Worm (Caenorhabditis elegans) whole organism, midembryonic: ENCODE data around the gene srg-30.

Experiments used
- T22C8.4 ChIP-seq: fragments of 200-800 bp; sonication (Bioruptor generic); IDR thresholded peaks from 2 replicates; pipeline ENCODE4 v1.3.6; 2022; ENCODE audit warnings: missing genetic modification characterization, missing compliant biosample characterization
- cog-1 ChIP-seq: sonication (generic microtip); optimal IDR thresholded peaks from 2 replicates; lab custom pipeline; 2016; ENCODE audit warnings: missing genetic modification characterization, missing compliant biosample characterization
- flt-1 ChIP-seq: fragments of 200-800 bp; sonication (Bioruptor generic); IDR thresholded peaks from 2 replicates; pipeline ENCODE4 v1.3.6; 2022; ENCODE audit warnings: missing genetic modification characterization, missing compliant biosample characterization
- klf-2 ChIP-seq: fragments of 200-800 bp; sonication (Bioruptor generic); conservative IDR thresholded peaks from 2 replicates; pipeline ENCODE4 v1.3.6; 2022; ENCODE audit warnings: missing genetic modification reagents, missing genetic modification characterization, missing compliant biosample characterization
- med-1 ChIP-seq: sonication (generic microtip); optimal IDR thresholded peaks from 2 replicates; lab custom pipeline; 2017; ENCODE audit warnings: missing genetic modification characterization, mild to moderate bottlenecking, missing compliant biosample characterization, antibody characterized with exemption, missing genetic modification reagents; ENCODE audit not compliant: insufficient read depth
- ref-1 ChIP-seq: fragments of 200-800 bp; sonication (Bioruptor generic); conservative IDR thresholded peaks from 2 replicates; pipeline ENCODE4 v1.3.6; 2022; ENCODE audit warnings: missing genetic modification reagents, missing genetic modification characterization, missing compliant biosample characterization
- tab-1 ChIP-seq: fragments of 200-800 bp; sonication (Bioruptor generic); IDR thresholded peaks from 2 replicates; pipeline ENCODE4 v1.3.6; 2022; ENCODE audit warnings: missing genetic modification characterization, missing compliant biosample characterization

DNA sequence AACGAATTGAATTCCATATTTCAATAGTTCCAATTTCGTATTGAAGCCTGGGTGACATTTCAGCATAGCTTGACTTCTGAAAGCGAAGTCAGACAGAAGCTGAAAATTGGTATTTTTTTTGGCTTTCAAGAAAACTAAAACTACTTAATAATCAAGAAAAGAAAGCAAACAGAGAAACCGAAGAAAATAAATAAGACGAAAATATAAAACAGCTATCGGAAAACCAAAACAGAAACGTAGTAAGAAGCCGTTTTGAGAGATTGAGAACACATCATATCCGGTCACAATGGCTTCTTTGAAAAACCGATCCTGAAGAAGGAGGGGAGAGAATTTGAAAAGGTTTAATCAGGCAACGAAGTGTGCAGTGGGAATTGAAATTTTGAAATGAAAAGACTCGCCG is at the start of gene srg-30:
- TF ChIP-seq flt-1 (GFP tag; lab: Robert Waterston, UW) (no peak), med-1 (no peak), T22C8.4 (GFP tag; lab: Robert Waterston, UW) (no peak), ref-1 (GFP tag; lab: Robert Waterston, UW) (no peak), klf-2 (GFP tag; lab: Robert Waterston, UW) (no peak), cog-1 (no peak), tab-1 (GFP tag; lab: Robert Waterston, UW) (no peak)
